Fruit fly (Drosophila melanogaster): ENCODE data around the gene BBS8.

The BBS8 gene

DNA sequence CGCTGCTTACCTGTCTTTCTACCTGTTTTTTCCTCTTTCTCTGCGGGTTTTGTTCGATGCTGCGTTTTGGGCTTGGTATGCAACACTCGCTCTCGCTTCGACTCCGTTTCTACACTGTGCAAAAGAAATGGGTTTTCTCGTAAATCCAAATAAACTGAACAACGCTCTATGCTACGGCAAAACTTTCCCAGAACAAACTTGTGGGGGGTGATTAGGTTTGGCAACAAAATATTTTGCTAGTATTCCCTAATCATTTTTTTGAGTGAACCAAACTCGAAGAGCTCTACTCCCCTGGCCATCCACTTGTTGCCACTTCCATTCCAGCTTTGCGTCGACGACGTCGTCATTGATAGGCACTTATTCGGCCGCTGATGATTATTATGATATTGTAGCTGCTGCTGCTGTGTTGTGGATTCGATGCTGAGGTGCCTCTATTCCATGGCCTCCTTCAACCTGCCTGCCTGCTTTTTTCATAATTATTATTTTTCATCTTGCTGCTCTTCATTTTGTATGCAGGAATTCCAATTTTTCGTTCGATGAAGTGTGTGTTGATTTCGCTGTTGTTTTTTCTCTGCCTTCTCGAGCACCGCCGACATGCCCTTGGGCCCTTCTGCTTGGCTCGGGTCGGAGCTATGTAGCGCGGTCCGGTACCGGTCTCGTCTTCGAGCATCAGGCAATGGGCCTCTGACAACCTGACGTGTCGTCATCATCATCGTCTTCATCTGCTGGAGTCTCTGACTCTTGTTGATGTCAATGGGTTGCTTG lies 19.4 kb downstream of the BBS8 start (continued):
- TF ChIP-seq fd3F (GFP tag; optimal IDR thresholded peaks at IDR 0.05), result no peak
- peak; percentile 61 for TF ChIP-seq Fer3 (tag; optimal IDR thresholded peaks at IDR 0.05)
- peak; percentile 82 for TF ChIP-seq zen (tag; optimal IDR thresholded peaks at IDR 0.05)
- TF ChIP-seq CG17385 (GFP tag; optimal IDR thresholded peaks at IDR 0.05), result peak; percentile 75
- peak; percentile 85; the same call in 2 of the 3 replicates for TF ChIP-seq CG2199 (GFP tag; IDR thresholded peaks at IDR 0.05)
- no peak for TF ChIP-seq insv (GFP tag; optimal IDR thresholded peaks at IDR 0.05)
- peak; percentile 74 for TF ChIP-seq tio (GFP tag; optimal IDR thresholded peaks at IDR 0.05)
- peak; percentile 83 for TF ChIP-seq CG1602 (GFP tag; optimal IDR thresholded peaks at IDR 0.05)
- TF ChIP-seq so (GFP tag; IDR thresholded peaks at IDR 0.05), result peak; percentile 75; the same call in 2 of the 3 replicates
- peak; percentile 86 for TF ChIP-seq Xbp1 (GFP tag; optimal IDR thresholded peaks at IDR 0.05)
- peak; percentile 79 for TF ChIP-seq pros (GFP tag; optimal IDR thresholded peaks at IDR 0.05)
- no peak for TF ChIP-seq tll (GFP tag; optimal IDR thresholded peaks at IDR 0.05)
- peak; percentile 79 for TF ChIP-seq E2f1 (GFP tag; IDR thresholded peaks at IDR 0.05)
- TF ChIP-seq her (GFP tag; optimal IDR thresholded peaks at IDR 0.05), result peak; percentile 77
- peak; percentile 85 for TF ChIP-seq CG30431 (GFP tag; optimal IDR thresholded peaks at IDR 0.05)
- peak; percentile 48; the same call in 1 of the 2 replicates for TF ChIP-seq danr (GFP tag; IDR thresholded peaks at IDR 0.05)
- TF ChIP-seq CG9609 (GFP tag; optimal IDR thresholded peaks at IDR 0.05), result peak; percentile 85
- peak; percentile 75 for TF ChIP-seq bowl (GFP tag; IDR thresholded peaks at IDR 0.05)
- no peak for TF ChIP-seq CG13894 (tag; optimal IDR thresholded peaks at IDR 0.05)
- TF ChIP-seq chinmo (GFP tag; IDR thresholded peaks at IDR 0.05; ENCODE audit: partially characterized antibody), result peak; percentile 82; the same call in 2 of the 4 replicates
- peak; percentile 87 for TF ChIP-seq ATbp (GFP tag; optimal IDR thresholded peaks at IDR 0.05)
- TF ChIP-seq dmrt11E (tag; optimal IDR thresholded peaks at IDR 0.05), result peak; percentile 90
- no peak for TF ChIP-seq cad (GFP tag; optimal IDR thresholded peaks at IDR 0.05)
- TF ChIP-seq pzg (GFP tag; optimal IDR thresholded peaks at IDR 0.05), result no peak
- TF ChIP-seq amos (GFP tag; IDR thresholded peaks at IDR 0.05; ENCODE audit: partially characterized antibody), result no peak
- TF ChIP-seq CG15269 (tag; optimal IDR thresholded peaks at IDR 0.05), result no peak
- TF ChIP-seq Max (GFP tag; optimal IDR thresholded peaks at IDR 0.05), result peak; percentile 31
- no peak for TF ChIP-seq toy (GFP tag; IDR thresholded peaks at IDR 0.05)
- no peak for TF ChIP-seq knrl (GFP tag; IDR thresholded peaks at IDR 0.05; ENCODE audit: partially characterized antibody)
- TF ChIP-seq Bgb (GFP tag; IDR thresholded peaks at IDR 0.05; ENCODE audit: partially characterized antibody), result no peak
- peak; percentile 62 for TF ChIP-seq E2f2 (GFP tag; IDR thresholded peaks at IDR 0.05)
- TF ChIP-seq inv (GFP tag; IDR thresholded peaks at IDR 0.05; ENCODE audit: partially characterized antibody), result no peak
- peak; percentile 42 for TF ChIP-seq CrebB (tag; optimal IDR thresholded peaks at IDR 0.05)
- TF ChIP-seq CG13624 (GFP tag; optimal IDR thresholded peaks at IDR 0.05), result no peak
- peak; percentile 87 for TF ChIP-seq CG8944 (GFP tag; optimal IDR thresholded peaks at IDR 0.05)
- TF ChIP-seq CG32767 (GFP tag; IDR thresholded peaks at IDR 0.05), result peak; percentile 73; the same call in 1 of the 2 replicates
- TF ChIP-seq Sox102F (GFP tag; optimal IDR thresholded peaks at IDR 0.05), result peak; percentile 90
- TF ChIP-seq tap (tag; optimal IDR thresholded peaks at IDR 0.05), result peak; percentile 79
- peak; percentile 35; the same call in 1 of the 2 replicates for TF ChIP-seq dimm (GFP tag; IDR thresholded peaks at IDR 0.05)
- peak; percentile 90 for TF ChIP-seq HLH3B (GFP tag; IDR thresholded peaks at IDR 0.05)
- TF ChIP-seq chif (GFP tag; optimal IDR thresholded peaks at IDR 0.05), result peak; percentile 78 to 94
- TF ChIP-seq CG2712 (tag; optimal IDR thresholded peaks at IDR 0.05), result peak; percentile 92
- TF ChIP-seq gro (GFP tag; optimal IDR thresholded peaks at IDR 0.05), result no peak
- TF ChIP-seq yki (optimal IDR thresholded peaks at IDR 0.05), result no peak
- peak; percentile 70 for TF ChIP-seq bcd (GFP tag; optimal IDR thresholded peaks at IDR 0.05)
- peak; percentile 86 for TF ChIP-seq H15 (GFP tag; IDR thresholded peaks at IDR 0.05)
- no peak for TF ChIP-seq Trl (optimal IDR thresholded peaks at IDR 0.05)
- TF ChIP-seq Trl (GFP tag; optimal IDR thresholded peaks at IDR 0.05), result peak; percentile 86
- TF ChIP-seq CG18619 (GFP tag; optimal IDR thresholded peaks at IDR 0.05), result peak; percentile 56
